Fruit fly (Drosophila melanogaster): ENCODE data around the gene CG14431.

DNA sequence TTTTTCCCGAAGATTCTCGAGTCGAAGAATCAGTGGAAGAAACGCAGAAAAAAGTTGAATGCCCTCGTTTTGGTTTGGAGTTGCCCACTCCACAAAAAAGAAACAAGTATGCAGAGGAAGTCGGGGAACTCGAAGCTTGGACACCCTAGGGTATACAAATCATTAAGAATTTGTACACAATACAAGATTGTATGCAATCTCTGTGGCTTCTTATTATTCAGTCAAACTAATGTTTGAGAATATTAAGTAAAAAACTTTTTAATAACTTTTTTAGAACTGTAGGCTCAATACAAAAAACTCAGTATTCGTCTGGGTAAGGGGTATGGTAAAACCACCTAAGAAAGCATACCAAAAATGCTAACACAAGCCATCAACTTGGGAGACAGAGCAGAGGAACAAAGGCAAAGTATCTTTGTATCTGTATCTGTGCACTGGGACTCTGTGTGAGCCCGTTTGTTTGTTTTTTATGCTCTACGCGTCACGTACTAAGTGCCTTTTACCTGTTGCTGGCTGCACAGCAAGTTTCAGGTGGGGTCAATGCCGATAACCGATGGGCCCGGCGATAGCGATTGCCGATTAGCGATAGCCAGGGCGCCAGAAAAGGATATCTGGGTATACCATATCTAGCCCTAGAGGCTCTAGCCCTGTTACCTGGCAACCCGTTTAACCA is 77.2 kb downstream of the CG14431 start:
- TF ChIP-seq Abd-B (GFP tag; optimal IDR thresholded peaks at IDR 0.05) (no peak), jim (GFP tag; optimal IDR thresholded peaks at IDR 0.05) (peak; percentile 1), pan (optimal IDR thresholded peaks at IDR 0.05) (peak; percentile 66), psq (GFP tag; optimal IDR thresholded peaks at IDR 0.05) (peak; percentile 97), CrebA (GFP tag; optimal IDR thresholded peaks at IDR 0.05; ENCODE audit: borderline replicate concordance) (peak; percentile 92)
